Fruit fly (Drosophila melanogaster): ENCODE measurements around the gene brwl.

brwl gene

DNA sequence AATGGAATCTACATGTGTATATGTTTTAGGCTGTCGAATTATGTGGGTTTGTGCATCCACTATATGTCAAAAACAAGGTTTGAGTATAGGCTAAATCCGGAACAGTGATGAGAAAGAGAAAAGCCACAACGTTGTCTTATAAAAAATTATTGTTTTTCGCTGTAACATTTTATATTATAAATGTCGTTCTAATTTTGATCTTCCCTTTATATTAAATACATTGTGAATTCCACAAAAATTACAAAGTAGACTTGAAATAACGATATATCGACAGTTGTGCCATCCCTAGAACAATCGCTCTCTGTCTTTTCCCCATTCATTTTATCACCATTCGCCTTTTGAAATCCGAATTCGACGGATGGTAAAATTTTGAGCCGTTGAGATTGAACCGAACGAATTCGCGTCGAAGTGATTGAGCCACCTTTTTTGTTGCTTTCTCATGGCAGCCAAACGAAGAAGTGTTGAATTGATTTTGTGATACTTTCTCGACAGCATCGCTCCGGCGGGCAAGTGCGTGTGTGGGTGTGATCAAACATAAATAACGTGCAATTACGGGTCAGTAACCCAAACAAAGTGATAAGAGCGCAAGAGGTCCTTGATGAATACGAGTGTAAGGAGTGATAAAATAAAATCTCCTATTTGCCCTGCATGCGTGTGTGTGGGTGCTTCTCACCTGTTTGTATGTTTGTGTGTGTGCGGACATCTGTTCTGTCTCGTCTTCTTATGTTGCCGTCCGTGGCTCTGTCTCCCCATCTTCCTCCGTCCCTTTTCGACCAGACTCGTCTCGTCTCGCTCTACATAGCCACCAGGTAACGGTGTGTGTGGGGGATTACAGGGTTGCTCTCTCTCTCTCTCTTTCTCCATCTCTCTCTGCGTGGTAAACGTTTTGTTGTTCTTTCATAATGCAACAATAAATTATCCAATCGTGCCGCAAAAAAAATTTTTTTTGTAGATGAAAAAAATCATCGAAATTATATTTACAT lies 47.5 kb upstream of the brwl start, which contains the start of gene Oatp30B (continued):
- TF ChIP-seq Ada2b (GFP tag; IDR thresholded peaks at IDR 0.05) (peak; percentile 96), rib (GFP tag; IDR thresholded peaks at IDR 0.05) (peak; percentile 97), B-H1 (GFP tag; IDR thresholded peaks at IDR 0.05) (peak; percentile 96), gce (GFP tag; IDR thresholded peaks at IDR 0.05) (peak; percentile 95; the same call in 2 of the 3 replicates), HLH3B (GFP tag; IDR thresholded peaks at IDR 0.05) (peak; percentile 97), CG6254 (GFP tag; optimal IDR thresholded peaks at IDR 0.05) (peak; percentile 90), sd (tag; optimal IDR thresholded peaks at IDR 0.05) (peak; percentile 88), Hr39 (optimal IDR thresholded peaks at IDR 0.05) (no peak), Dbx (GFP tag; IDR thresholded peaks at IDR 0.05) (peak; percentile 99), sqz (GFP tag; optimal IDR thresholded peaks at IDR 0.05) (peak; percentile 79), her (GFP tag; optimal IDR thresholded peaks at IDR 0.05) (peak; percentile 89), CG16813 (GFP tag; IDR thresholded peaks at IDR 0.05; ENCODE audit: partially characterized antibody) (peak; percentile 96), CG30020 (tag; optimal IDR thresholded peaks at IDR 0.05) (peak; percentile 83), CG10321 (GFP tag; IDR thresholded peaks at IDR 0.05) (peak; percentile 80), dm (GFP tag; optimal IDR thresholded peaks at IDR 0.05) (peak; percentile 82), CG10209 (GFP tag; optimal IDR thresholded peaks at IDR 0.05) (peak; percentile 96), Hr3 (GFP tag; optimal IDR thresholded peaks at IDR 0.05) (peak; percentile 98), CG10959 (GFP tag; IDR thresholded peaks at IDR 0.05) (peak; percentile 96), croc (GFP tag; conservative IDR thresholded peaks at IDR 0.05) (peak; percentile 93), E2f1 (GFP tag; IDR thresholded peaks at IDR 0.05) (peak; percentile 97), tup (GFP tag; optimal IDR thresholded peaks at IDR 0.05) (peak; percentile 93), CG7963 (GFP tag; IDR thresholded peaks at IDR 0.05; ENCODE audit: partially characterized antibody) (peak; percentile 82), CG10267 (tag; optimal IDR thresholded peaks at IDR 0.05) (peak; percentile 94), CG3407 (GFP tag; optimal IDR thresholded peaks at IDR 0.05) (peak; percentile 88), grn (GFP tag; optimal IDR thresholded peaks at IDR 0.05) (peak; percentile 80), aop (GFP tag; IDR thresholded peaks at IDR 0.05) (peak; percentile 81), CG14050 (GFP tag; IDR thresholded peaks at IDR 0.05) (peak; percentile 96), shn (GFP tag; optimal IDR thresholded peaks at IDR 0.05) (peak; percentile 94), slp2 (GFP tag; optimal IDR thresholded peaks at IDR 0.05) (peak; percentile 93), CG8478 (optimal IDR thresholded peaks at IDR 0.05) (no peak), peb (GFP tag; IDR thresholded peaks at IDR 0.05) (peak; percentile 93), MBD-R2 (GFP tag; IDR thresholded peaks at IDR 0.05) (peak; percentile 96), CG10147 (GFP tag; optimal IDR thresholded peaks at IDR 0.05) (peak; percentile 97), CG6654 (GFP tag; optimal IDR thresholded peaks at IDR 0.05) (peak; percentile 58), amos (GFP tag; IDR thresholded peaks at IDR 0.05; ENCODE audit: partially characterized antibody) (peak; percentile 96), Ets65A (GFP tag) (peak; percentile 99), Blimp-1 (GFP tag; optimal IDR thresholded peaks at IDR 0.05) (peak; percentile 95), gsb (GFP tag; IDR thresholded peaks at IDR 0.05) (peak; percentile 95), odd (GFP tag; optimal IDR thresholded peaks at IDR 0.05) (peak; percentile 87), CG10654 (GFP tag; optimal IDR thresholded peaks at IDR 0.05) (peak; percentile 97), tio (GFP tag; optimal IDR thresholded peaks at IDR 0.05) (peak; percentile 95), CG13424 (tag; optimal IDR thresholded peaks at IDR 0.05) (peak; percentile 98), oc (tag; optimal IDR thresholded peaks at IDR 0.05) (peak; percentile 97), CG32772 (GFP tag; IDR thresholded peaks at IDR 0.05) (peak; percentile 96), sug (tag; optimal IDR thresholded peaks at IDR 0.05) (peak; percentile 95), CG7928 (GFP tag; optimal IDR thresholded peaks at IDR 0.05) (peak; percentile 71), hth (optimal IDR thresholded peaks at IDR 0.05) (no peak), Ravus (GFP tag; IDR thresholded peaks at IDR 0.05) (peak; percentile 89), nom (GFP tag; optimal IDR thresholded peaks at IDR 0.05) (peak; percentile 72)
